Worm (Caenorhabditis elegans) whole organism, L4 larva: ENCODE results near the gene nhr-21.

Source experiments
- R02D3.7 ChIP-seq: fragments of 150-350 bp; sonication (generic microtip); optimal IDR thresholded peaks from 3 replicates; lab custom pipeline; 2014; ENCODE audit warnings: missing biosample characterization, missing genetic modification characterization
- ceh-44 ChIP-seq: fragments of 200-800 bp; sonication (Bioruptor generic); IDR thresholded peaks from 2 replicates; pipeline ENCODE4 v1.3.6; 2022; ENCODE audit warnings: missing genetic modification reagents, missing genetic modification characterization, missing compliant biosample characterization
- ceh-82 ChIP-seq: sonication (generic microtip); optimal IDR thresholded peaks from 2 replicates; lab custom pipeline; 2017; ENCODE audit warnings: missing biosample characterization, missing genetic modification characterization
- daf-16 ChIP-seq, 3 experiments: sonication (generic microtip); optimal IDR thresholded peaks; 2 replicates each; lab custom pipeline; 2016 to 2017; ENCODE audit warnings: missing genetic modification characterization in 3 of 3, missing genetic modification reagents in 3 of 3, mild to moderate bottlenecking in 2 of 3, missing compliant biosample characterization in 2 of 3, missing biosample characterization in 1 of 3, moderate library complexity in 1 of 3
- lin-13 ChIP-seq: fragments of 150-350 bp; optimal IDR thresholded peaks from 2 replicates; lab custom pipeline; 2014; ENCODE audit warnings: missing biosample characterization, missing genetic modification reagents, missing genetic modification characterization
- pha-4 ChIP-seq, 2 experiments: fragments of 150-350 bp in 1 of 2; fragments of 200-800 bp in 1 of 2; sonication (Bioruptor generic) in 1 of 2; IDR thresholded peaks in 1 of 2; optimal IDR thresholded peaks in 1 of 2; 2 replicates each; pipeline versions ENCODE4 v1.3.6 to Lab custom; 2014 to 2022; ENCODE audit warnings: missing genetic modification characterization in 2 of 2, missing genetic modification reagents in 2 of 2, missing biosample characterization in 1 of 2, missing compliant biosample characterization in 1 of 2
- zag-1 ChIP-seq: fragments of 150-350 bp; optimal IDR thresholded peaks from 2 replicates; lab custom pipeline; 2014; ENCODE audit warnings: missing biosample characterization, missing genetic modification characterization

DNA sequence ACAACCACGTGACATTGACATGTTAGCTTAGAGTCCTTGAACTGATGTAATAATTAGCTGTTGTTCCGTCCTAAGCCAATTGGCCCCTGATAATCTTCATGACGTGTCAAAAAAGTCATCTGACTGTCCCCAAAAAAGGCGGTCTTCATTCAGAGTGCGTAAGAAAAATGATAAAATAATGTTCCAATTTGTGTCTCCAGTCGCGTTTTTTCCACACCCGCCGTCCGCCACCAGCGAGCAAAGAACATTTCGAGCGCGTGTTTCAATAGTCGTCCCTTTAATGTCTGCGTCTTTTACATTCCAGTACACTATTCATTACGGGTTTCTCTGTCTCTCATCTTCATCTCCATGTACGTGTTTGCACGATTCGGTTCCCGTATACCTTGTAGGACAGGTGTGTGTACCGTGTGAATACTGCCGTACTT is 1.5 kb upstream of the nhr-21 start:
- TF ChIP-seq ceh-82 (tag; lab: Kevin White, UChicago) (no peak), zag-1 (tag; lab: Kevin White, UChicago) (no peak), daf-16 (GFP tag; optimal IDR thresholded peaks at IDR 0.05; lab: Kevin White, UChicago) (no peak), daf-16 (tag; optimal IDR thresholded peaks at IDR 0.05; lab: Kevin White, UChicago) (peak; percentile 59), pha-4 (GFP tag; IDR thresholded peaks at IDR 0.05; lab: Robert Waterston, UW) (no peak), pha-4 (tag; optimal IDR thresholded peaks at IDR 0.05; lab: Kevin White, UChicago) (peak; percentile 17), lin-13 (GFP tag; lab: Kevin White, UChicago) (no peak), R02D3.7 (tag; lab: Kevin White, UChicago) (no peak), ceh-44 (GFP tag; lab: Robert Waterston, UW) (no peak)
